Worm (Caenorhabditis elegans) whole organism, L2 larva: ENCODE measurements around the gene F36H12.3.

ENCODE experiments used
- C34F6.9 ChIP-seq: fragments of 150-350 bp; optimal IDR thresholded peaks from 2 replicates; lab custom pipeline; 2014; ENCODE audit warnings: missing biosample characterization, missing genetic modification characterization
- F13H6.1 ChIP-seq: sonication (generic microtip); optimal IDR thresholded peaks from 2 replicates; lab custom pipeline; 2016; ENCODE audit warnings: missing genetic modification characterization, missing compliant biosample characterization
- ZK546.5 ChIP-seq: sonication (generic microtip); optimal IDR thresholded peaks from 2 replicates; lab custom pipeline; 2017; ENCODE audit warnings: missing biosample characterization, missing genetic modification characterization
- ama-1 ChIP-seq: fragments of 150-350 bp; optimal IDR thresholded peaks from 2 replicates; lab custom pipeline; 2018; ENCODE audit warnings: inconsistent platforms
- ceh-82 ChIP-seq: fragments of 150-350 bp; optimal IDR thresholded peaks from 2 replicates; lab custom pipeline; 2014; ENCODE audit warnings: missing biosample characterization, missing genetic modification characterization
- crh-2 ChIP-seq: sonication (generic microtip); optimal IDR thresholded peaks from 2 replicates; lab custom pipeline; 2017; ENCODE audit warnings: missing biosample characterization, missing genetic modification characterization
- dmd-4 ChIP-seq: sonication (generic microtip); optimal IDR thresholded peaks from 2 replicates; lab custom pipeline; 2017; ENCODE audit warnings: missing biosample characterization, missing genetic modification characterization
- egl-27 ChIP-seq: sonication (generic microtip); optimal IDR thresholded peaks from 3 replicates; lab custom pipeline; 2017; ENCODE audit warnings: missing biosample characterization, missing genetic modification reagents, missing genetic modification characterization
- elt-1 ChIP-seq: fragments of 150-350 bp; optimal IDR thresholded peaks from 2 replicates; lab custom pipeline; 2014; ENCODE audit warnings: missing biosample characterization, missing genetic modification characterization
- elt-3 ChIP-seq: sonication (generic microtip); optimal IDR thresholded peaks from 2 replicates; lab custom pipeline; 2017; ENCODE audit warnings: missing biosample characterization, missing genetic modification characterization
- lin-11 ChIP-seq: fragments of 150-350 bp; sonication (generic microtip); optimal IDR thresholded peaks from 2 replicates; lab custom pipeline; 2014; ENCODE audit warnings: missing biosample characterization, missing genetic modification characterization, inconsistent platforms, mixed read lengths
- lin-13 ChIP-seq: fragments of 150-350 bp; optimal IDR thresholded peaks from 2 replicates; lab custom pipeline; 2014; ENCODE audit warnings: missing biosample characterization, missing genetic modification reagents, missing genetic modification characterization
- lin-39 ChIP-seq: fragments of 150-350 bp; optimal IDR thresholded peaks from 2 replicates; lab custom pipeline; 2014; ENCODE audit warnings: missing biosample characterization, missing genetic modification reagents, missing genetic modification characterization
- mbf-1 ChIP-seq: sonication (generic microtip); optimal IDR thresholded peaks from 2 replicates; lab custom pipeline; 2017; ENCODE audit warnings: missing biosample characterization, missing genetic modification characterization
- mdl-1 ChIP-seq, 2 experiments: fragments of 150-350 bp in 1 of 2; sonication (generic microtip) in 1 of 2; optimal IDR thresholded peaks; 2 replicates each; lab custom pipeline; 2017; ENCODE audit warnings: missing biosample characterization in 2 of 2, missing genetic modification characterization in 2 of 2
- nhr-10 ChIP-seq: sonication (generic microtip); optimal IDR thresholded peaks from 2 replicates; lab custom pipeline; 2017; ENCODE audit warnings: missing biosample characterization, missing genetic modification characterization
- nhr-129 ChIP-seq: fragments of 150-350 bp; optimal IDR thresholded peaks from 2 replicates; lab custom pipeline; 2014; ENCODE audit warnings: missing biosample characterization, missing genetic modification characterization
- nhr-21 ChIP-seq: fragments of 150-350 bp; optimal IDR thresholded peaks from 2 replicates; lab custom pipeline; 2014; ENCODE audit warnings: missing biosample characterization, missing genetic modification characterization
- nhr-23 ChIP-seq: fragments of 150-350 bp; optimal IDR thresholded peaks from 2 replicates; lab custom pipeline; 2014; ENCODE audit warnings: missing biosample characterization, missing genetic modification reagents, missing genetic modification characterization
- nhr-237 ChIP-seq: fragments of 150-350 bp; optimal IDR thresholded peaks from 2 replicates; lab custom pipeline; 2014; ENCODE audit warnings: missing biosample characterization, missing genetic modification characterization
- nhr-6 ChIP-seq: fragments of 150-350 bp; optimal IDR thresholded peaks from 2 replicates; lab custom pipeline; 2014; ENCODE audit warnings: missing biosample characterization, missing genetic modification characterization
- nhr-77 ChIP-seq: fragments of 150-350 bp; optimal IDR thresholded peaks from 2 replicates; lab custom pipeline; 2014; ENCODE audit warnings: missing biosample characterization, missing genetic modification characterization
- peb-1 ChIP-seq: fragments of 150-350 bp; optimal IDR thresholded peaks from 2 replicates; lab custom pipeline; 2014; ENCODE audit warnings: missing biosample characterization, missing genetic modification characterization
- skn-1 ChIP-seq: sonication (generic microtip); optimal IDR thresholded peaks from 2 replicates; lab custom pipeline; 2017; ENCODE audit warnings: missing biosample characterization, missing genetic modification characterization
- sma-9 ChIP-seq, 2 experiments: fragments of 150-350 bp in 1 of 2; sonication (generic microtip) in 1 of 2; optimal IDR thresholded peaks; 2 replicates each; lab custom pipeline; 2014 to 2016; ENCODE audit warnings: missing genetic modification characterization in 2 of 2, mild to moderate bottlenecking in 1 of 2, missing biosample characterization in 1 of 2, missing compliant biosample characterization in 1 of 2, missing genetic modification reagents in 1 of 2, moderate library complexity in 1 of 2
- snpc-4 ChIP-seq: fragments of 150-350 bp; optimal IDR thresholded peaks from 2 replicates; lab custom pipeline; 2014; ENCODE audit warnings: missing biosample characterization, missing genetic modification characterization
- unc-39 ChIP-seq: fragments of 150-350 bp; optimal IDR thresholded peaks from 2 replicates; lab custom pipeline; 2014; ENCODE audit warnings: missing biosample characterization, missing genetic modification characterization
- unc-55 ChIP-seq: fragments of 150-350 bp; sonication (generic microtip); optimal IDR thresholded peaks from 3 replicates; lab custom pipeline; 2014; ENCODE audit warnings: missing biosample characterization, missing genetic modification reagents, missing genetic modification characterization
- ztf-11 ChIP-seq: sonication (generic microtip); optimal IDR thresholded peaks from 2 replicates; lab custom pipeline; 2017; ENCODE audit warnings: missing biosample characterization, missing genetic modification characterization

Gene F36H12.3

ce11 chrIV:5274123-5274581 lies 1.5 kb downstream of the F36H12.3 start, which contains the start of gene slfl-4 (continued):
- TF ChIP-seq mdl-1 (tag; optimal IDR thresholded peaks at IDR 0.05; lab: Kevin White, UChicago): no peak

ce11 chrIV:5277752-5278151 lies 5.1 kb downstream of the F36H12.3 start, which contains the start of gene F36H12.17:
F36H12.17 (minus strand) TSS chrIV:5277852.
- TF ChIP-seq nhr-237 (tag; lab: Kevin White, UChicago): no peak
- TF ChIP-seq ama-1 (lab: Kevin White, UChicago): no peak
- TF ChIP-seq egl-27 (tag; lab: Kevin White, UChicago): no peak
- no peak for TF ChIP-seq lin-11 (tag; lab: Kevin White, UChicago)
- no peak for TF ChIP-seq snpc-4
- TF ChIP-seq sma-9 (GFP tag; optimal IDR thresholded peaks at IDR 0.05; lab: Kevin White, UChicago): no peak
- no peak for TF ChIP-seq sma-9 (tag; optimal IDR thresholded peaks at IDR 0.05; lab: Kevin White, UChicago)
- no peak for TF ChIP-seq peb-1 (tag; lab: Kevin White, UChicago)
- TF ChIP-seq F13H6.1 (tag; lab: Kevin White, UChicago): no peak

- TF ChIP-seq peb-1 (tag; lab: Kevin White, UChicago) (no peak), ama-1 (lab: Kevin White, UChicago) (no peak), nhr-23 (tag; lab: Kevin White, UChicago) (no peak), skn-1 (tag; lab: Kevin White, UChicago) (no peak), dmd-4 (tag; lab: Kevin White, UChicago) (no peak)
Observed at ce11 chrIV:5281457-5281856, 8.8 kb downstream of the F36H12.3 start.

ce11 chrIV:5287190-5287589 lies 14.6 kb downstream of the F36H12.3 start:
- TF ChIP-seq C34F6.9: no peak
- TF ChIP-seq nhr-21 (tag; lab: Kevin White, UChicago): no peak
- no peak for TF ChIP-seq elt-3
- no peak for TF ChIP-seq nhr-129
- TF ChIP-seq skn-1 (tag; lab: Kevin White, UChicago): no peak
- no peak for TF ChIP-seq ztf-11 (tag; lab: Kevin White, UChicago)
- no peak for TF ChIP-seq snpc-4
- no peak for TF ChIP-seq lin-11 (tag; lab: Kevin White, UChicago)
- no peak for TF ChIP-seq unc-39 (tag; lab: Kevin White, UChicago)
- TF ChIP-seq F13H6.1 (tag; lab: Kevin White, UChicago): no peak
- no peak for TF ChIP-seq lin-39
- TF ChIP-seq unc-55 (GFP tag; lab: Kevin White, UChicago): no peak
- TF ChIP-seq elt-1 (tag; lab: Kevin White, UChicago): no peak
- no peak for TF ChIP-seq ceh-82 (tag; lab: Kevin White, UChicago)
- TF ChIP-seq crh-2: no peak
- no peak for TF ChIP-seq nhr-237 (tag; lab: Kevin White, UChicago)
- TF ChIP-seq ama-1 (lab: Kevin White, UChicago): no peak
- TF ChIP-seq ZK546.5 (tag; lab: Kevin White, UChicago): no peak

- no peak for TF ChIP-seq elt-1 (tag; lab: Kevin White, UChicago)
- TF ChIP-seq ztf-11 (tag; lab: Kevin White, UChicago): no peak
- TF ChIP-seq elt-3: no peak
- TF ChIP-seq lin-13: no peak
- TF ChIP-seq ZK546.5 (tag; lab: Kevin White, UChicago): no peak
- no peak for TF ChIP-seq nhr-6 (tag; lab: Kevin White, UChicago)
- no peak for TF ChIP-seq nhr-77
- no peak for TF ChIP-seq nhr-23 (tag; lab: Kevin White, UChicago)
- no peak for TF ChIP-seq lin-39
- TF ChIP-seq unc-55 (GFP tag; lab: Kevin White, UChicago): no peak
- no peak for TF ChIP-seq sma-9 (GFP tag; optimal IDR thresholded peaks at IDR 0.05; lab: Kevin White, UChicago)
- TF ChIP-seq sma-9 (tag; optimal IDR thresholded peaks at IDR 0.05; lab: Kevin White, UChicago): no peak
- no peak for TF ChIP-seq lin-11 (tag; lab: Kevin White, UChicago)
- TF ChIP-seq nhr-10 (tag; lab: Kevin White, UChicago): no peak
- no peak for TF ChIP-seq mbf-1 (tag; lab: Kevin White, UChicago)
Observed at ce11 chrIV:5288932-5289331, 16.3 kb downstream of the F36H12.3 start.

- TF ChIP-seq skn-1 (tag; lab: Kevin White, UChicago): no peak
- TF ChIP-seq, all 48 proteins: peak for 0
Observed at ce11 chrIV:5290547-5290946, 17.9 kb downstream of the F36H12.3 start, which contains the start of gene nlp-47. nlp-47 (plus strand) TSS chrIV:5290847.
